Fruit fly (Drosophila melanogaster) whole organism, embryonic: Measurements from ENCODE around the gene D1.

Source experiments
- ATbp ChIP-seq: fragments of 200-800 bp; sonication (Bioruptor generic); optimal IDR thresholded peaks from 2 replicates; lab custom pipeline; 2017; ENCODE audit warnings: missing biosample characterization, mild to moderate bottlenecking, missing genetic modification characterization, missing genetic modification reagents
- Atf6 ChIP-seq: fragments of 200-800 bp; sonication (Bioruptor generic); IDR thresholded peaks from 2 replicates; pipeline ENCODE4 v1.3.6; 2022; ENCODE audit warnings: missing biosample characterization, missing genetic modification characterization
- Awh ChIP-seq: fragments of 200-800 bp; sonication (Bioruptor generic); IDR thresholded peaks from 2 replicates; pipeline ENCODE4, ENCODE4 v1.3.6; 2022; ENCODE audit warnings: missing biosample characterization, missing genetic modification characterization
- BEAF-32 ChIP-seq: fragments of 200-800 bp; sonication (Bioruptor generic); optimal IDR thresholded peaks from 3 replicates; lab custom pipeline; 2017; ENCODE audit warnings: missing biosample characterization, missing genetic modification characterization, mild to moderate bottlenecking, moderate library complexity, missing genetic modification reagents
- BtbVII ChIP-seq: fragments of 200-800 bp; sonication (Bioruptor generic); optimal IDR thresholded peaks from 3 replicates; lab custom pipeline; 2017; ENCODE audit warnings: missing biosample characterization, mild to moderate bottlenecking, missing genetic modification characterization
- CG10366 ChIP-seq: fragments of 200-800 bp; sonication (Bioruptor generic); IDR thresholded peaks from 2 replicates; pipeline ENCODE4 v1.3.6; 2022; ENCODE audit warnings: missing biosample characterization, missing genetic modification characterization
- CG10431 ChIP-seq: fragments of 200-800 bp; sonication (Bioruptor generic); optimal IDR thresholded peaks from 3 replicates; lab custom pipeline; 2018; ENCODE audit warnings: missing biosample characterization, mild to moderate bottlenecking, missing genetic modification characterization
- CG12071 ChIP-seq: fragments of 200-800 bp; sonication (Bioruptor generic); optimal IDR thresholded peaks from 3 replicates; lab custom pipeline; 2018; ENCODE audit warnings: missing biosample characterization, mild to moderate bottlenecking, missing genetic modification characterization
- CG12236 ChIP-seq: fragments of 200-800 bp; sonication (Bioruptor generic); optimal IDR thresholded peaks from 2 replicates; lab custom pipeline; 2016; ENCODE audit warnings: missing biosample characterization, missing genetic modification characterization
- CG12299 ChIP-seq: fragments of 200-800 bp; sonication (Bioruptor generic); optimal IDR thresholded peaks from 2 replicates; lab custom pipeline; 2018; ENCODE audit warnings: missing biosample characterization, mild to moderate bottlenecking, missing genetic modification characterization
- CG12391 ChIP-seq: fragments of 200-800 bp; sonication (Bioruptor generic); optimal IDR thresholded peaks from 3 replicates; lab custom pipeline; 2018; ENCODE audit warnings: missing biosample characterization, mild to moderate bottlenecking, missing genetic modification characterization, moderate library complexity
- CG12769 ChIP-seq: fragments of 200-800 bp; sonication (Bioruptor generic); optimal IDR thresholded peaks from 2 replicates; lab custom pipeline; 2019; ENCODE audit warnings: missing biosample characterization, mild to moderate bottlenecking, missing genetic modification characterization, moderate library complexity
- CG14710 ChIP-seq: fragments of 200-800 bp; sonication (Bioruptor generic); optimal IDR thresholded peaks from 3 replicates; lab custom pipeline; 2019; ENCODE audit warnings: missing biosample characterization, mild to moderate bottlenecking, missing genetic modification characterization, moderate library complexity
- CG15514 ChIP-seq: fragments of 200-800 bp; sonication (Bioruptor generic); optimal IDR thresholded peaks from 3 replicates; lab custom pipeline; 2017; ENCODE audit warnings: missing biosample characterization, missing genetic modification characterization, mild to moderate bottlenecking, moderate library complexity, missing genetic modification reagents
- CG17361 ChIP-seq: fragments of 200-800 bp; sonication (Bioruptor generic); IDR thresholded peaks from 3 replicates; pipeline ENCODE4 v1.3.6; 2022; ENCODE audit warnings: missing biosample characterization, missing genetic modification characterization
- CG17802 ChIP-seq: fragments of 200-800 bp; sonication (Bioruptor generic); optimal IDR thresholded peaks from 2 replicates; lab custom pipeline; 2018; ENCODE audit warnings: missing biosample characterization, mild to moderate bottlenecking, missing genetic modification characterization, moderate library complexity
- CG18476 ChIP-seq: fragments of 200-800 bp; sonication (Bioruptor generic); optimal IDR thresholded peaks from 2 replicates; lab custom pipeline; 2016; ENCODE audit warnings: missing biosample characterization, mild to moderate bottlenecking, missing genetic modification characterization
- CG3281 ChIP-seq: fragments of 200-800 bp; sonication (Bioruptor generic); optimal IDR thresholded peaks from 3 replicates; lab custom pipeline; 2017; ENCODE audit warnings: missing biosample characterization, mild to moderate bottlenecking, missing genetic modification characterization
- CG3407 ChIP-seq: fragments of 200-800 bp; sonication (Bioruptor generic); optimal IDR thresholded peaks from 2 replicates; lab custom pipeline; 2018; ENCODE audit warnings: missing biosample characterization, mild to moderate bottlenecking, missing genetic modification characterization
- CG8924 ChIP-seq: fragments of 200-800 bp; optimal IDR thresholded peaks from 3 replicates; lab custom pipeline; 2019; ENCODE audit warnings: missing biosample characterization, mild to moderate bottlenecking, missing genetic modification characterization, moderate library complexity
- CG8944 ChIP-seq: fragments of 200-800 bp; sonication (Bioruptor generic); optimal IDR thresholded peaks from 3 replicates; lab custom pipeline; 2016; ENCODE audit warnings: missing biosample characterization, missing genetic modification characterization
- CG9215 ChIP-seq: fragments of 200-800 bp; sonication (Bioruptor generic); IDR thresholded peaks from 2 replicates; pipeline ENCODE4 v1.3.6; 2022; ENCODE audit warnings: missing biosample characterization, missing genetic modification characterization
- Chrac-16 ChIP-seq: fragments of 200-800 bp; sonication (Bioruptor generic); optimal IDR thresholded peaks from 3 replicates; lab custom pipeline; 2016; ENCODE audit warnings: missing biosample characterization, missing genetic modification characterization
- Dad ChIP-seq: fragments of 200-800 bp; sonication (Bioruptor generic); optimal IDR thresholded peaks from 3 replicates; lab custom pipeline; 2016; ENCODE audit warnings: missing biosample characterization, missing genetic modification characterization
- Dbx ChIP-seq: fragments of 200-800 bp; sonication (Bioruptor generic); IDR thresholded peaks from 3 replicates; pipeline ENCODE4 v1.3.6; 2022; ENCODE audit warnings: missing biosample characterization, missing genetic modification characterization
- Deaf1 ChIP-seq: fragments of 200-800 bp; optimal IDR thresholded peaks from 3 replicates; lab custom pipeline; 2019; ENCODE audit warnings: missing biosample characterization, mild to moderate bottlenecking, missing genetic modification characterization, moderate library complexity
- Ets65A ChIP-seq: fragments of 200-800 bp; sonication (Bioruptor generic); peaks from one replicate; lab custom pipeline; 2016; ENCODE audit warnings: missing biosample characterization, missing genetic modification characterization
- Ets97D ChIP-seq: fragments of 200-800 bp; sonication (Bioruptor generic); optimal IDR thresholded peaks from 3 replicates; lab custom pipeline; 2016; ENCODE audit warnings: missing biosample characterization, missing genetic modification characterization
- Fer1 ChIP-seq: fragments of 200-800 bp; sonication (Bioruptor generic); optimal IDR thresholded peaks from 2 replicates; lab custom pipeline; 2017; ENCODE audit warnings: missing biosample characterization, mild to moderate bottlenecking, missing genetic modification characterization
- Hr39 ChIP-seq: fragments of >200 bp; optimal IDR thresholded peaks from 2 replicates; lab custom pipeline; 2017
- Hr78 ChIP-seq, 2 experiments: fragments of 200-800 bp in 1 of 2; fragments of >200 bp in 1 of 2; sonication (Bioruptor generic) in 1 of 2; optimal IDR thresholded peaks; 2 replicates each; lab custom pipeline; 2017 to 2019; ENCODE audit warnings: missing biosample characterization in 2 of 2, missing genetic modification characterization in 2 of 2, mild to moderate bottlenecking in 1 of 2, moderate library complexity in 1 of 2
- Lpt ChIP-seq: fragments of >200 bp; optimal IDR thresholded peaks from 2 replicates; lab custom pipeline; 2018; ENCODE audit warnings: missing biosample characterization, missing genetic modification characterization
- Myb ChIP-seq: fragments of 200-800 bp; sonication (Bioruptor generic); optimal IDR thresholded peaks from 2 replicates; lab custom pipeline; 2016; ENCODE audit warnings: missing biosample characterization, missing genetic modification characterization
- Sox102F ChIP-seq: fragments of 200-800 bp; sonication (Bioruptor generic); optimal IDR thresholded peaks from 2 replicates; lab custom pipeline; 2018; ENCODE audit warnings: missing biosample characterization, mild to moderate bottlenecking, missing genetic modification characterization, moderate library complexity
- YL-1 ChIP-seq: fragments of 200-800 bp; sonication (Bioruptor generic); optimal IDR thresholded peaks from 3 replicates; lab custom pipeline; 2017; ENCODE audit warnings: missing biosample characterization, mild to moderate bottlenecking, missing genetic modification characterization
- ase ChIP-seq: fragments of 200-800 bp; sonication (Bioruptor generic); IDR thresholded peaks from 3 replicates; pipeline ENCODE4 v1.3.6; 2022; ENCODE audit warnings: missing biosample characterization, missing genetic modification characterization
- corto ChIP-seq: fragments of 200-800 bp; sonication (Bioruptor generic); optimal IDR thresholded peaks from 2 replicates; lab custom pipeline; 2016; ENCODE audit warnings: missing biosample characterization, mild to moderate bottlenecking, missing genetic modification characterization, moderate library complexity
- eve ChIP-seq, 2 experiments: fragments of >200 bp; optimal IDR thresholded peaks; 2 replicates each; lab custom pipeline; 2017; ENCODE audit warnings: missing biosample characterization in 2 of 2, missing genetic modification characterization in 2 of 2
- ewg ChIP-seq: fragments of 200-800 bp; sonication (Bioruptor generic); optimal IDR thresholded peaks from 3 replicates; lab custom pipeline; 2017; ENCODE audit warnings: mild to moderate bottlenecking, missing biosample characterization, missing genetic modification reagents, missing genetic modification characterization
- fd3F ChIP-seq: fragments of 200-800 bp; sonication (Bioruptor generic); optimal IDR thresholded peaks from 2 replicates; lab custom pipeline; 2018; ENCODE audit warnings: missing biosample characterization, mild to moderate bottlenecking, missing genetic modification characterization, moderate library complexity
- ham ChIP-seq: fragments of 200-800 bp; sonication (Bioruptor generic); IDR thresholded peaks from 2 replicates; pipeline ENCODE4 v1.3.6; 2022; ENCODE audit warnings: missing biosample characterization, missing genetic modification characterization
- hbn ChIP-seq: fragments of 200-800 bp; sonication (Bioruptor generic); IDR thresholded peaks from 2 replicates; pipeline ENCODE4 v1.3.6; 2022; ENCODE audit warnings: missing biosample characterization, missing genetic modification characterization; ENCODE audit not compliant: partially characterized antibody
- lab ChIP-seq: fragments of 200-800 bp; sonication (Bioruptor generic); optimal IDR thresholded peaks from 3 replicates; lab custom pipeline; 2017; ENCODE audit warnings: missing biosample characterization, missing genetic modification characterization, mild to moderate bottlenecking, moderate library complexity, missing genetic modification reagents
- lmd ChIP-seq: fragments of 200-800 bp; sonication (Bioruptor generic); IDR thresholded peaks from 2 replicates; pipeline ENCODE4 v1.3.6; 2022; ENCODE audit warnings: missing biosample characterization, missing genetic modification characterization
- luna ChIP-seq: fragments of 200-800 bp; sonication (Bioruptor generic); optimal IDR thresholded peaks from 2 replicates; lab custom pipeline; 2016; ENCODE audit warnings: missing biosample characterization, missing genetic modification characterization
- nerfin-1 ChIP-seq: fragments of 200-800 bp; sonication (Bioruptor generic); optimal IDR thresholded peaks from 3 replicates; lab custom pipeline; 2019; ENCODE audit warnings: missing biosample characterization, mild to moderate bottlenecking, missing genetic modification characterization, moderate library complexity
- sd ChIP-seq: fragments of 200-800 bp; sonication (Bioruptor generic); optimal IDR thresholded peaks from 3 replicates; lab custom pipeline; 2018; ENCODE audit warnings: missing biosample characterization, mild to moderate bottlenecking, missing genetic modification characterization, moderate library complexity
- sens-2 ChIP-seq: fragments of 200-800 bp; sonication (Bioruptor generic); IDR thresholded peaks from 2 replicates; pipeline ENCODE4 v1.3.6; 2022; ENCODE audit warnings: missing biosample characterization, missing genetic modification characterization
- sr ChIP-seq: fragments of 200-800 bp; sonication (Bioruptor generic); IDR thresholded peaks from 3 replicates; pipeline ENCODE4 v1.3.6; 2022; ENCODE audit warnings: missing biosample characterization, missing genetic modification characterization
- tx ChIP-seq: fragments of 200-800 bp; sonication (Bioruptor generic); optimal IDR thresholded peaks from 2 replicates; lab custom pipeline; 2016; ENCODE audit warnings: missing biosample characterization, missing genetic modification characterization
- yki ChIP-seq: fragments of >200 bp; optimal IDR thresholded peaks from 3 replicates; lab custom pipeline; 2018

The D1 gene

dm6 chr3R:9229996-9230601 is 10.4 kb downstream of the D1 start (continued):
- peak; percentile 3 for TF ChIP-seq ATbp
- no peak for TF ChIP-seq Awh
- no peak for TF ChIP-seq sd (tag; lab: Kevin White, UChicago)
- TF ChIP-seq CG12236 = no peak
- peak; percentile 9 for TF ChIP-seq ewg (GFP tag; lab: Kevin White, UChicago)
- TF ChIP-seq Deaf1 (tag; lab: Kevin White, UChicago) = no peak
- TF ChIP-seq Myb (GFP tag; lab: Kevin White, UChicago) = no peak
- TF ChIP-seq CG10366 (GFP tag; lab: Robert Waterston, UW) = no peak
- peak; percentile 2 for TF ChIP-seq BtbVII
- TF ChIP-seq ham = no peak
- TF ChIP-seq lmd (GFP tag; lab: Robert Waterston, UW) = peak; percentile 25; the same call in 1 of the 2 replicates
- TF ChIP-seq Ets65A (GFP tag; lab: Kevin White, UChicago) = no peak
- TF ChIP-seq sens-2 (GFP tag; lab: Robert Waterston, UW) = no peak
- no peak for TF ChIP-seq Dad (GFP tag; lab: Kevin White, UChicago)
- no peak for TF ChIP-seq Dbx (GFP tag; lab: Robert Waterston, UW)
- peak; percentile 20 for TF ChIP-seq CG3407 (GFP tag; lab: Kevin White, UChicago)
- no peak for TF ChIP-seq luna (GFP tag; lab: Kevin White, UChicago)
- no peak for TF ChIP-seq BEAF-32
- TF ChIP-seq hbn (GFP tag; lab: Robert Waterston, UW) = no peak
- no peak for TF ChIP-seq CG10431 (GFP tag; lab: Kevin White, UChicago)
- TF ChIP-seq CG12769 (tag; lab: Kevin White, UChicago) = no peak
- peak; percentile 2 for TF ChIP-seq CG15514
- TF ChIP-seq CG3281 (GFP tag; lab: Kevin White, UChicago) = peak; percentile 11
- no peak for TF ChIP-seq CG8944 (GFP tag; lab: Kevin White, UChicago)
- no peak for TF ChIP-seq fd3F (GFP tag; lab: Kevin White, UChicago)
- TF ChIP-seq YL-1 (GFP tag; lab: Kevin White, UChicago) = no peak
- TF ChIP-seq tx (GFP tag; lab: Kevin White, UChicago) = no peak
- no peak for TF ChIP-seq Atf6
- TF ChIP-seq Chrac-16 (GFP tag; lab: Kevin White, UChicago) = peak; percentile 5
- no peak for TF ChIP-seq CG12071 (GFP tag; lab: Kevin White, UChicago)
- peak in 1 of 2 experiments; percentile 10 for TF ChIP-seq eve (GFP tag; optimal IDR thresholded peaks at IDR 0.05; lab: Kevin White, UChicago)
- TF ChIP-seq ase (GFP tag; lab: Robert Waterston, UW) = no peak
- TF ChIP-seq CG17802 (tag; lab: Kevin White, UChicago) = no peak
- no peak for TF ChIP-seq CG9215 (GFP tag; lab: Robert Waterston, UW)
- no peak for TF ChIP-seq Fer1 (GFP tag; lab: Kevin White, UChicago)
- peak; percentile 41 for TF ChIP-seq lab (GFP tag; lab: Kevin White, UChicago)
- peak; percentile 26 for TF ChIP-seq CG12391 (tag; lab: Kevin White, UChicago)
- TF ChIP-seq corto (GFP tag; lab: Kevin White, UChicago) = no peak
- TF ChIP-seq Sox102F = peak; percentile 36
- no peak for TF ChIP-seq sr (GFP tag; lab: Robert Waterston, UW)
- TF ChIP-seq CG12299 (tag; lab: Kevin White, UChicago) = no peak
- TF ChIP-seq nerfin-1 (tag; lab: Kevin White, UChicago) = no peak
- TF ChIP-seq Ets97D = no peak
- no peak for TF ChIP-seq Lpt (GFP tag; lab: Kevin White, UChicago)
- TF ChIP-seq Hr78 (GFP tag; optimal IDR thresholded peaks at IDR 0.05; lab: Kevin White, UChicago) = no peak
- TF ChIP-seq yki (lab: Kevin White, UChicago) = no peak
- peak; percentile 20 for TF ChIP-seq CG8924 (tag; lab: Kevin White, UChicago)
- 0 out of 3 replicates have a peak, but pooled peaks have one; percentile 10 for TF ChIP-seq CG17361 (GFP tag; lab: Robert Waterston, UW)
- TF ChIP-seq Hr39 (lab: Kevin White, UChicago) = no peak
- no peak for TF ChIP-seq CG18476 (GFP tag; lab: Kevin White, UChicago)
- TF ChIP-seq CG14710 = no peak
